Worm (Caenorhabditis elegans) whole organism, early embryonic: Measurements from ENCODE around the gene C27D6.12.

Experiments
- B0310.2 ChIP-seq: sonication (generic microtip); optimal IDR thresholded peaks from 2 replicates; lab custom pipeline; 2016; ENCODE audit warnings: mild to moderate bottlenecking, missing genetic modification characterization, missing compliant biosample characterization
- F13C5.2 ChIP-seq: sonication (generic microtip); optimal IDR thresholded peaks from 2 replicates; lab custom pipeline; 2017; ENCODE audit warnings: mild to moderate bottlenecking, missing genetic modification characterization, inconsistent platforms, missing compliant biosample characterization
- aly-1 ChIP-seq: sonication (generic microtip); optimal IDR thresholded peaks from 2 replicates; lab custom pipeline; 2016; ENCODE audit warnings: missing genetic modification characterization, missing compliant biosample characterization
- ama-1 ChIP-seq: fragments of 150-350 bp; optimal IDR thresholded peaks from 2 replicates; lab custom pipeline; 2014
- ceh-13 ChIP-seq: fragments of 200-800 bp; sonication (Bioruptor generic); optimal IDR thresholded peaks from 2 replicates; lab custom pipeline; 2018; ENCODE audit warnings: mild to moderate bottlenecking, missing genetic modification characterization, missing compliant biosample characterization
- ceh-36 ChIP-seq: sonication (generic microtip); optimal IDR thresholded peaks from 2 replicates; lab custom pipeline; 2016; ENCODE audit warnings: missing genetic modification characterization, inconsistent platforms, missing compliant biosample characterization
- ets-7 ChIP-seq: sonication (generic microtip); optimal IDR thresholded peaks from 2 replicates; lab custom pipeline; 2016; ENCODE audit warnings: missing genotype, missing genetic modification characterization, missing compliant biosample characterization
- flt-1 ChIP-seq: fragments of 200-800 bp; sonication (Bioruptor generic); IDR thresholded peaks from 2 replicates; pipeline ENCODE4 v1.3.6; 2022; ENCODE audit warnings: missing genetic modification characterization, missing compliant biosample characterization
- hmbx-1 ChIP-seq: sonication (generic microtip); optimal IDR thresholded peaks from 2 replicates; lab custom pipeline; 2016; ENCODE audit warnings: mild to moderate bottlenecking, missing genetic modification characterization, missing compliant biosample characterization
- hmg-4 ChIP-seq: fragments of 200-800 bp; sonication (Bioruptor generic); optimal IDR thresholded peaks from 2 replicates; lab custom pipeline; 2018; ENCODE audit warnings: mild to moderate bottlenecking, missing genetic modification characterization, missing compliant biosample characterization
- hnd-1 ChIP-seq: sonication (generic microtip); optimal IDR thresholded peaks from 2 replicates; lab custom pipeline; 2016; ENCODE audit warnings: missing genetic modification characterization, missing compliant biosample characterization
- pes-1 ChIP-seq: fragments of 200-800 bp; sonication (Bioruptor generic); IDR thresholded peaks from 2 replicates; pipeline ENCODE4 v1.3.6; 2022; ENCODE audit warnings: missing genetic modification reagents, missing genetic modification characterization, missing compliant biosample characterization
- scrt-1 ChIP-seq: fragments of 200-800 bp; sonication (Bioruptor generic); IDR thresholded peaks from 2 replicates; pipeline ENCODE4 v1.3.6; 2022; ENCODE audit warnings: missing genetic modification characterization, missing compliant biosample characterization
- sea-1 ChIP-seq: fragments of 200-800 bp; sonication (Bioruptor generic); conservative IDR thresholded peaks from 2 replicates; pipeline ENCODE4 v1.3.6; 2022; ENCODE audit warnings: missing genetic modification characterization, missing compliant biosample characterization
- tbx-11 ChIP-seq: fragments of 200-800 bp; sonication (Bioruptor generic); IDR thresholded peaks from 2 replicates; pipeline ENCODE4 v1.3.6; 2022; ENCODE audit warnings: missing genetic modification characterization, missing compliant biosample characterization
- tbx-37 ChIP-seq: fragments of 200-800 bp; sonication (Bioruptor generic); conservative IDR thresholded peaks from 2 replicates; pipeline ENCODE4 v1.3.6; 2022; ENCODE audit warnings: missing genetic modification reagents, missing genetic modification characterization, missing compliant biosample characterization
- tra-4 ChIP-seq: sonication (generic microtip); optimal IDR thresholded peaks from 2 replicates; lab custom pipeline; 2017; ENCODE audit warnings: missing genetic modification characterization, missing compliant biosample characterization

The C27D6.12 gene

ce11 chrII:5200987-5201582 lies 23.3 kb upstream of the C27D6.12 start:
- TF ChIP-seq tbx-37 (GFP tag; lab: Robert Waterston, UW), result no peak
- TF ChIP-seq sea-1 (GFP tag; lab: Robert Waterston, UW), result no peak

ce11 chrII:5199497-5199896 lies 21.7 kb upstream of the C27D6.12 start, which contains the start of gene msp-50:
Gene msp-50, plus strand, starts transcription at chrII:5199797.
- TF ChIP-seq pes-1 (GFP tag; lab: Robert Waterston, UW) (no peak), tbx-37 (GFP tag; lab: Robert Waterston, UW) (no peak), hnd-1 (tag; lab: Kevin White, UChicago) (no peak), scrt-1 (no peak), aly-1 (tag; lab: Kevin White, UChicago) (no peak), tra-4 (no peak)

- TF ChIP-seq sea-1 (GFP tag; lab: Robert Waterston, UW) (no peak), tbx-11 (GFP tag; lab: Robert Waterston, UW) (no peak), F13C5.2 (tag; lab: Kevin White, UChicago) (no peak), tbx-37 (GFP tag; lab: Robert Waterston, UW) (no peak), ceh-13 (no peak), hmbx-1 (tag; lab: Kevin White, UChicago) (no peak), ets-7 (tag; lab: Kevin White, UChicago) (no peak), scrt-1 (no peak)
Measured at ce11 chrII:5195504-5195903, 17.7 kb upstream of the C27D6.12 start, which contains the start of gene C34F11.5. Gene C34F11.5, plus strand, starts transcription at chrII:5195804.

- TF ChIP-seq tra-4 (no peak), tbx-11 (GFP tag; lab: Robert Waterston, UW) (no peak), scrt-1 (no peak), tbx-37 (GFP tag; lab: Robert Waterston, UW) (no peak), flt-1 (no peak), hnd-1 (tag; lab: Kevin White, UChicago) (no peak), hmg-4 (GFP tag; lab: Kevin White, UChicago) (no peak), F13C5.2 (tag; lab: Kevin White, UChicago) (no peak), ets-7 (tag; lab: Kevin White, UChicago) (no peak), B0310.2 (tag; lab: Kevin White, UChicago) (no peak), ceh-13 (no peak), pes-1 (GFP tag; lab: Robert Waterston, UW) (no peak), ama-1 (lab: Kevin White, UChicago) (no peak), sea-1 (GFP tag; lab: Robert Waterston, UW) (no peak), ceh-36 (tag; lab: Kevin White, UChicago) (no peak)
Measured at ce11 chrII:5194066-5194465, 16.3 kb upstream of the C27D6.12 start, which contains the start of gene msp-49. Gene msp-49, plus strand, starts transcription at chrII:5194366.

ce11 chrII:5191766-5192165 lies 14.0 kb upstream of the C27D6.12 start:
- TF ChIP-seq F13C5.2 (tag; lab: Kevin White, UChicago) (no peak), tbx-37 (GFP tag; lab: Robert Waterston, UW) (no peak), ama-1 (lab: Kevin White, UChicago) (no peak), hmbx-1 (tag; lab: Kevin White, UChicago) (no peak), hmg-4 (GFP tag; lab: Kevin White, UChicago) (no peak)

ce11 chrII:5187934-5188333 lies 10.1 kb upstream of the C27D6.12 start:
- TF ChIP-seq B0310.2 (tag; lab: Kevin White, UChicago) (no peak), ets-7 (tag; lab: Kevin White, UChicago) (no peak), hmg-4 (GFP tag; lab: Kevin White, UChicago) (no peak), tra-4 (no peak), tbx-37 (GFP tag; lab: Robert Waterston, UW) (no peak), ceh-13 (no peak)

- TF ChIP-seq ceh-36 (tag; lab: Kevin White, UChicago) (no peak), tbx-11 (GFP tag; lab: Robert Waterston, UW) (no peak), hmbx-1 (tag; lab: Kevin White, UChicago) (no peak), hnd-1 (tag; lab: Kevin White, UChicago) (no peak), aly-1 (tag; lab: Kevin White, UChicago) (no peak), flt-1 (no peak), hmg-4 (GFP tag; lab: Kevin White, UChicago) (no peak), scrt-1 (no peak), B0310.2 (tag; lab: Kevin White, UChicago) (no peak), F13C5.2 (tag; lab: Kevin White, UChicago) (no peak), ets-7 (tag; lab: Kevin White, UChicago) (no peak), ama-1 (lab: Kevin White, UChicago) (no peak), pes-1 (GFP tag; lab: Robert Waterston, UW) (no peak), tbx-37 (GFP tag; lab: Robert Waterston, UW) (no peak), tra-4 (no peak), ceh-13 (no peak), sea-1 (GFP tag; lab: Robert Waterston, UW) (no peak)
Measured at ce11 chrII:5187469-5187868, 9.7 kb upstream of the C27D6.12 start, which contains the start of gene crh-2. Gene crh-2, minus strand, starts transcription at chrII:5187569.

ce11 chrII:5186870-5187269 lies 9.1 kb upstream of the C27D6.12 start:
- no peak for TF ChIP-seq ceh-13
- no peak for TF ChIP-seq sea-1 (GFP tag; lab: Robert Waterston, UW)
- TF ChIP-seq F13C5.2 (tag; lab: Kevin White, UChicago), result no peak
- no peak for TF ChIP-seq flt-1
- TF ChIP-seq aly-1 (tag; lab: Kevin White, UChicago), result no peak
